Worm (Caenorhabditis elegans) whole organism, mixed stage, embryonic: Measurements from ENCODE around the gene Y39G8B.7.

Experiments
- M03D4.4 ChIP-seq: sonication (generic microtip); optimal IDR thresholded peaks from 2 replicates; lab custom pipeline; 2017; ENCODE audit warnings: mild to moderate bottlenecking, missing genetic modification characterization, missing compliant biosample characterization
- blmp-1 ChIP-seq: fragments of 150-350 bp; optimal IDR thresholded peaks from 2 replicates; lab custom pipeline; 2014; ENCODE audit warnings: missing biosample characterization, missing genetic modification characterization
- ceh-39 ChIP-seq: fragments of 150-350 bp; optimal IDR thresholded peaks from 2 replicates; lab custom pipeline; 2014; ENCODE audit warnings: missing biosample characterization, missing genetic modification characterization
- ceh-43 ChIP-seq: fragments of 200-800 bp; sonication (Bioruptor generic); optimal IDR thresholded peaks from 2 replicates; lab custom pipeline; 2018; ENCODE audit warnings: mild to moderate bottlenecking, missing genetic modification characterization, moderate library complexity, missing compliant biosample characterization
- ceh-83 ChIP-seq: fragments of 200-800 bp; sonication (Bioruptor generic); optimal IDR thresholded peaks from 2 replicates; lab custom pipeline; 2018; ENCODE audit warnings: mild to moderate bottlenecking, missing genetic modification characterization, missing compliant biosample characterization
- ces-1 ChIP-seq: fragments of 150-350 bp; optimal IDR thresholded peaks from 2 replicates; lab custom pipeline; 2014; ENCODE audit warnings: missing biosample characterization, missing genetic modification reagents, missing genetic modification characterization
- elt-3 ChIP-seq: fragments of 150-350 bp; optimal IDR thresholded peaks from 2 replicates; lab custom pipeline; 2014; ENCODE audit warnings: missing biosample characterization, missing genetic modification characterization
- flh-1 ChIP-seq: fragments of 200-800 bp; sonication (Bioruptor generic); optimal IDR thresholded peaks from 2 replicates; lab custom pipeline; 2018; ENCODE audit warnings: mild to moderate bottlenecking, missing genetic modification characterization, moderate library complexity, missing compliant biosample characterization
- hlh-1 ChIP-seq: fragments of 150-350 bp; optimal IDR thresholded peaks from 2 replicates; lab custom pipeline; 2014; ENCODE audit warnings: missing biosample characterization, missing genetic modification reagents, missing genetic modification characterization
- lin-13 ChIP-seq: fragments of 150-350 bp; optimal IDR thresholded peaks from 2 replicates; lab custom pipeline; 2014; ENCODE audit warnings: missing biosample characterization, missing genetic modification characterization
- lin-32 ChIP-seq: fragments of 200-800 bp; sonication (Bioruptor generic); optimal IDR thresholded peaks from 2 replicates; lab custom pipeline; 2018; ENCODE audit warnings: mild to moderate bottlenecking, missing genetic modification characterization, missing compliant biosample characterization
- mab-5 ChIP-seq: fragments of 150-350 bp; optimal IDR thresholded peaks from 2 replicates; lab custom pipeline; 2014; ENCODE audit warnings: missing biosample characterization, missing genetic modification characterization
- mep-1 ChIP-seq: fragments of 150-350 bp; optimal IDR thresholded peaks from 2 replicates; lab custom pipeline; 2017; ENCODE audit warnings: missing biosample characterization, missing genetic modification reagents, missing genetic modification characterization, inconsistent platforms
- mls-2 ChIP-seq: sonication (generic microtip); optimal IDR thresholded peaks from 2 replicates; lab custom pipeline; 2016; ENCODE audit warnings: mild to moderate bottlenecking, missing genetic modification characterization, moderate library complexity, missing compliant biosample characterization
- nhr-2 ChIP-seq: fragments of 150-350 bp; optimal IDR thresholded peaks from 2 replicates; lab custom pipeline; 2014; ENCODE audit warnings: missing biosample characterization, missing genetic modification characterization
- nhr-237 ChIP-seq: fragments of 150-350 bp; optimal IDR thresholded peaks from 2 replicates; lab custom pipeline; 2014; ENCODE audit warnings: missing biosample characterization, missing genetic modification characterization
- nhr-28 ChIP-seq: fragments of 150-350 bp; optimal IDR thresholded peaks from 2 replicates; lab custom pipeline; 2014; ENCODE audit warnings: missing biosample characterization, missing genetic modification characterization
- nhr-76 ChIP-seq: sonication (generic microtip); optimal IDR thresholded peaks from 2 replicates; lab custom pipeline; 2017; ENCODE audit warnings: missing biosample characterization, missing genetic modification characterization
- pha-4 ChIP-seq: fragments of 150-350 bp; optimal IDR thresholded peaks from 2 replicates; lab custom pipeline; 2018; ENCODE audit warnings: missing biosample characterization, missing genetic modification reagents, missing genetic modification characterization
- sem-2 ChIP-seq: fragments of 200-800 bp; sonication (Bioruptor generic); optimal IDR thresholded peaks from 2 replicates; lab custom pipeline; 2018; ENCODE audit warnings: mild to moderate bottlenecking, missing genetic modification characterization, missing compliant biosample characterization
- snpc-4 ChIP-seq: fragments of 150-350 bp; optimal IDR thresholded peaks from 2 replicates; lab custom pipeline; 2014; ENCODE audit warnings: missing biosample characterization, missing genetic modification characterization
- sptf-1 ChIP-seq: sonication (generic microtip); optimal IDR thresholded peaks from 2 replicates; lab custom pipeline; 2017; ENCODE audit warnings: mild to moderate bottlenecking, missing genetic modification characterization, moderate library complexity, missing compliant biosample characterization
- tbx-8 ChIP-seq: fragments of 200-800 bp; sonication (Bioruptor generic); optimal IDR thresholded peaks from 2 replicates; lab custom pipeline; 2018; ENCODE audit warnings: mild to moderate bottlenecking, missing genetic modification characterization, moderate library complexity, missing compliant biosample characterization
- unc-120 ChIP-seq: sonication (generic microtip); optimal IDR thresholded peaks from 2 replicates; lab custom pipeline; 2017; ENCODE audit warnings: missing genetic modification characterization, missing compliant biosample characterization; ENCODE audit not compliant: poor library complexity, severe bottlenecking
- unc-62 ChIP-seq: fragments of 150-350 bp; optimal IDR thresholded peaks from 2 replicates; lab custom pipeline; 2014; ENCODE audit warnings: missing biosample characterization, missing genetic modification reagents, missing genetic modification characterization
- zip-8 ChIP-seq: fragments of 150-350 bp; optimal IDR thresholded peaks from 2 replicates; lab custom pipeline; 2014; ENCODE audit warnings: missing biosample characterization, missing genetic modification characterization
- ztf-11 ChIP-seq: fragments of 150-350 bp; optimal IDR thresholded peaks from 2 replicates; lab custom pipeline; 2014; ENCODE audit warnings: missing biosample characterization, missing genetic modification characterization

Gene Y39G8B.7

DNA sequence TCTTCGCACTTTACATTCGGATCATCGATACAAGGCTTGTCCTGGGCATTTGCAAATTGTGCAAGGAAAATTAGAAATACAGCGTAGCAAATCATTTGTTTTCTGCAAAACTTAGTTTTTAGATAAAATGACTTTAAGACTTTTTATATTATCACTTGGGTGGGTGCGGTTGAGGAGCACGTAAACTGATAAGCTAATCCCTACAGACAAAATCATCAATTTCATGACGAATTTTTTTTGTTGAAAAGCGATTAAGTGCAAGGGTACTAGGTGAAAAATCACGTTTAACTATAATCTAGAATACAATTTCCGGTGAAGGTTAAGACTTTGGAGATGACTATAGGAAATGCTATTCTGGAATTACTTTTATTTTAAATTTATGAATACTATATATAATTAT lies 2.6 kb upstream of the Y39G8B.7 start, which contains the start of gene F01D5.1:
Gene F01D5.1, minus strand, starts transcription at position 105 of the 400 bp plus-strand sequence.
- TF ChIP-seq ceh-43 (GFP tag; lab: Kevin White, UChicago) (no peak), pha-4 (tag; lab: Kevin White, UChicago) (no peak)

DNA sequence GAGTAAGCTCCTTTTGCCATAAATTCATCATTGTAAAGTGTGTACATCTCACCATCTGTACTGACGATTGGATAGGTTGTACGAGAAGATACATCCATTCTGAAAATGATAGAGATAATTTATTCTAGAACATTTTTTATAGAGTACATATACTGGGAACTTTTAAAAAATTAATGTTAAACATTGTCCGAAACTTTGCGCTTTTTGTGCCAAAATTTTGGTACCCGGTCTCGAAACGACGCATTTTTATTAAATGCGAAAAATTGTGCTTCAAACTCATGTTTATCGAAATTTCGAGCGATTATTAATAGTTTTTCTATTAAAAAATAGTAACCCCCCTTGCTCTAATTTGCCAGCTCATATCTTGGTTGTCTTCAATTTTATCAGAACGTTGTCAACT lies 3.1 kb downstream of the Y39G8B.7 start, which contains the start of gene Y39G8B.5:
Gene Y39G8B.5, minus strand, starts transcription at position 101 of the 400 bp plus-strand sequence.
- TF ChIP-seq mab-5 (tag; lab: Kevin White, UChicago) (no peak), nhr-237 (tag; lab: Kevin White, UChicago) (no peak), hlh-1 (tag; lab: Kevin White, UChicago) (no peak), mep-1 (tag; lab: Kevin White, UChicago) (no peak), flh-1 (GFP tag; lab: Kevin White, UChicago) (no peak), nhr-2 (tag; lab: Kevin White, UChicago) (no peak)

DNA sequence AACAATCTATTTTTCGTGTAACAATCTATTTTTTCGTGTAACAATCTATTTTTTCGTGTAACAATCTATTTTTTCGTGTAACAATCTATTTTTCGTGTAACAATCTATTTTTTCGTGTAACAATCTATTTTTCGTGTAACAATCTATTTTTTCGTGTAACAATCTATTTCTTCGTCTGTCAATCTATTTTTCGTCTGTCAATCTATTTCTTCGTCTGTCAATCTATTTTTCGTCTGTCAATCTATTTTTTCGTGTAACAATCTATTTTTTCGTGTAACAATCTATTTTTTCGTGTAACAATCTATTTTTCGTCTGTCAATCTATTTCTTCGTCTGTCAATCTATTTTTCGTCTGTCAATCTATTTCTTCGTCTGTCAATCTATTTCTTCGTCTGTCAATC lies 8.8 kb downstream of the Y39G8B.7 start:
- peak; percentile 55 for TF ChIP-seq sptf-1 (tag; lab: Kevin White, UChicago)
- peak; percentile 54 for TF ChIP-seq mls-2 (tag; lab: Kevin White, UChicago)
- peak; percentile 35 for TF ChIP-seq tbx-8 (GFP tag; lab: Kevin White, UChicago)

DNA sequence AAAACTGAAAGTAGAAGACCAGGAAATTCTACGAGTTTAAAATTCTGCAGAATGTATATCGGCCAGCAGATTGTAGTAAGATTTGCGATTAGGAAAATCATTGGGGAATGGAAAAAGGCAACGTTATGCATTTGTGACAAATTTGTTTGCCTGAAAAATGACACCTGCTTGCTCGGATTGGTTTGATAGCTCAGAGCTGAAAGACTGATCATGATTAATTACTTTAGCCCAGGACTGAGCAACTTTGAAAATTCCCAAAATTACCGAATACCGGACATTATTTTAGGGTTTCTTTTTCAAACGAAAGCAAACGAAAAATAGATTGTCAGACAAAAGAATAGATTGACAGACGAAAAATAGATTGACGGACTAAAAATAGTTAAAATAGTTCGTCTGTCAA lies 10.3 kb downstream of the Y39G8B.7 start, which contains the start of gene sre-47:
Gene sre-47, minus strand, starts transcription at position 101 of the 400 bp plus-strand sequence.
- TF ChIP-seq lin-13 (tag; lab: Kevin White, UChicago) (no peak), ces-1 (GFP tag; lab: Kevin White, UChicago) (no peak), ztf-11 (tag; lab: Kevin White, UChicago) (no peak), lin-32 (GFP tag; lab: Kevin White, UChicago) (no peak), elt-3 (tag; lab: Kevin White, UChicago) (no peak), M03D4.4 (no peak), ceh-43 (GFP tag; lab: Kevin White, UChicago) (no peak), pha-4 (tag; lab: Kevin White, UChicago) (no peak)

DNA sequence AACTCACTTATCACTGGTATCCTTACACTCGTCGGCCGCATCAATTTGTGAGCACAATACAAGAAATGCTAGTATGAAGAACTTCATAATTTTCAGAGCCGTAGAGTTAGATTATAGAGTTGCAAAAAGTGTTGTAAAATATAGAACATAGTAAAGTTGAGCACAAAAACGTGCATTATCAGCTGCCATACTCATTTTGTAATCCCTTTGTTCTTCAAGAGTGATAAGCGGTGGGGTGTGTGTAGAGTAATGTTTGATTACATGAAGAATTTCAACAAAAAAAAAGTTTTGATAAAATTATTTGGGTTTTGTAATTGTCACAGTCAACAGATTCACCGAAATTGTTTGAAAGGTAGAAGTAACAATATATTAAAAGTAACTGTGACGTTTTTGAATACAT lies 11.9 kb downstream of the Y39G8B.7 start, which contains the start of the genes Y39G8B.13 and Y39G8B.10:
Gene Y39G8B.13, minus strand, starts transcription at position 125 of the 400 bp plus-strand sequence.
Gene Y39G8B.10, minus strand, starts transcription at position 193 of the 400 bp plus-strand sequence.
- TF ChIP-seq ceh-39 (tag; lab: Kevin White, UChicago) (no peak), M03D4.4 (no peak), ceh-43 (GFP tag; lab: Kevin White, UChicago) (no peak)

DNA sequence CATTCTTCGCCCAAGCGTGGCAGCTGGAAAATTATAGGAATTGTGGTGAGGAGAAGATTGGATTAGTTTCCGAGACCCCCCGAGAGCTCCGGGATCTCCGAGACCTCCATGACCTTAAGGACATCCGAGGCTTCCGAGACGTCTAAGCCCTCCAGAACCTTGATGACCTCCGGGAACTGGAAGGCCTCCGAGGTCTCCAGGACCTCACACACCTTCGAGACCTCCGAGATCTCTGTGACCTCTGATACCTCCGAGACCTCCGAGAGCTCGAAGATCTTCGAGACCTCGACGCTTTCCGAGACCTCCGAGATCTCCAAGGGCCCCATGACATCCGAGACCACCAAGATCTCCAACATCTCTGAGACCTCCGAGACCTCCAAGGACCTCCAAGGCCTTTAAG lies 12.6 kb downstream of the Y39G8B.7 start:
- TF ChIP-seq ceh-83 (GFP tag; lab: Kevin White, UChicago) (no peak), blmp-1 (tag; lab: Kevin White, UChicago) (no peak), ceh-43 (GFP tag; lab: Kevin White, UChicago) (no peak), nhr-28 (tag; lab: Kevin White, UChicago) (no peak)
- TF ChIP-seq, all 35 proteins: peak for 0

DNA sequence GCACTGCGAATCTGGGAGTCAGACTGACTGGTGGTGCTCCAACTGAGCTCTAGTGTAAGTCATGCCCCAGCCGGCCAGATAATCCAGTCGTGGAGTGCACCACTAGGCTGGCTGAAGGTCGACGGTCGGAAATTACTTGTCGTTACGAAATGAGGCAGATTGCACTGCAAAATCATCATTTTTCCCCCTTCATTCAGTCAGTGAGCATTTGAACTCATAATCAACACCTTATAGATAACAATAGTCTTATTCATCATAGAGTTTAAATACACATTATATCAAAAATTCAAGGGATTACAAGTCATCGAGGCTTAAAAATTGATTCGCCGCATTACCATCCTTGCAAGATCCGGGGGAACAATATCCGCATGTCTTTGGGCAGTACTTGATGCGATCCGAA lies 13.0 kb downstream of the Y39G8B.7 start:
- TF ChIP-seq unc-62 (GFP tag; lab: Kevin White, UChicago) (no peak), ceh-43 (GFP tag; lab: Kevin White, UChicago) (no peak), ces-1 (GFP tag; lab: Kevin White, UChicago) (no peak), zip-8 (no peak), sem-2 (GFP tag; lab: Kevin White, UChicago) (no peak), ceh-83 (GFP tag; lab: Kevin White, UChicago) (no peak), mep-1 (tag; lab: Kevin White, UChicago) (no peak), mls-2 (tag; lab: Kevin White, UChicago) (no peak), M03D4.4 (no peak), unc-120 (tag; lab: Kevin White, UChicago) (no peak), nhr-76 (tag; lab: Kevin White, UChicago) (no peak), snpc-4 (no peak), lin-13 (tag; lab: Kevin White, UChicago) (no peak), tbx-8 (GFP tag; lab: Kevin White, UChicago) (no peak), mab-5 (tag; lab: Kevin White, UChicago) (no peak)
